Fruit fly (Drosophila melanogaster): ENCODE results near the gene olf413.

Gene olf413

DNA sequence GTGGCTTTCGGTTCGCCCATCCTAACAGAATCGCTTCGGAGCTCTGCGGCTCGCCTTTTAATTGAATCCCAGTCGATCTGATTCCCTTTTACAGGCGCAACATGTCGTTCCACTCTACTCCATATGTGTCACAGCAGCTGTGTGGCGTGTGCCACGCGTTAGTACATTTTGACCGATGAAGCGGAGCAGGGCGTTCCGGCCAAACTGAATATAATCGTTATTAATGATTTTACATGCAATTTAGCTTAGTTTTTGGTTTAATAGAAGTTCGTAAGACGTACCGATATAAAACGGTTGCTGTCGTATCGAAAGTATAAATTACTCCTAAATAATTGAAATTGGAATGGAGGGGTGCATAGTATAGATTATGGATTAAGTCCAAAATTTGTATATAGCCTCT lies 130.6 kb downstream of the olf413 start, which contains the start of gene CG11523 (continued):
- TF ChIP-seq pho (GFP tag; optimal IDR thresholded peaks at IDR 0.05): peak; percentile 18
- TF ChIP-seq row (GFP tag; IDR thresholded peaks at IDR 0.05): peak; percentile 74
- TF ChIP-seq CG13894 (tag; optimal IDR thresholded peaks at IDR 0.05): peak; percentile 13
- TF ChIP-seq hbn (GFP tag; IDR thresholded peaks at IDR 0.05; ENCODE audit: partially characterized antibody): 0 out of 2 replicates have a peak, but pooled peaks have one; percentile 18
- TF ChIP-seq Doc2 (GFP tag; IDR thresholded peaks at IDR 0.05): no peak
- TF ChIP-seq CG13287 (GFP tag; IDR thresholded peaks at IDR 0.05; ENCODE audit: partially characterized antibody): peak; percentile 38; the same call in 1 of the 2 replicates
- TF ChIP-seq CG4617 (GFP tag; optimal IDR thresholded peaks at IDR 0.05; ENCODE audit: borderline replicate concordance): peak; percentile 33
- TF ChIP-seq CG15514 (GFP tag; optimal IDR thresholded peaks at IDR 0.05): peak; percentile 89
- TF ChIP-seq NFAT (GFP tag; IDR thresholded peaks at IDR 0.05): peak; percentile 26; the same call in 1 of the 2 replicates
- TF ChIP-seq Dbx (GFP tag; IDR thresholded peaks at IDR 0.05): peak; percentile 8; the same call in 1 of the 3 replicates
- TF ChIP-seq Dref (GFP tag; IDR thresholded peaks at IDR 0.05): peak; percentile 42
- peak; percentile 6 for TF ChIP-seq CG5180 (GFP tag; optimal IDR thresholded peaks at IDR 0.05)
- 0 out of 3 replicates have a peak, but pooled peaks have one; percentile 11 for TF ChIP-seq CG11560 (tag; IDR thresholded peaks at IDR 0.05)
- TF ChIP-seq MTF-1 (GFP tag; optimal IDR thresholded peaks at IDR 0.05; ENCODE audit: borderline replicate concordance): peak; percentile 12
- peak; percentile 45 for TF ChIP-seq CG12659 (GFP tag; optimal IDR thresholded peaks at IDR 0.05)
- no peak for TF ChIP-seq Ravus (GFP tag; IDR thresholded peaks at IDR 0.05)
- TF ChIP-seq CG2116 (GFP tag; optimal IDR thresholded peaks at IDR 0.05): no peak
- no peak for TF ChIP-seq CG7745 (tag; optimal IDR thresholded peaks at IDR 0.05)
- TF ChIP-seq CkIIα-i1 (GFP tag; IDR thresholded peaks at IDR 0.05): no peak
- TF ChIP-seq CG18599 (GFP tag; optimal IDR thresholded peaks at IDR 0.05): peak; percentile 33
- TF ChIP-seq CG14965 (GFP tag; optimal IDR thresholded peaks at IDR 0.05; ENCODE audit: borderline replicate concordance): no peak
- TF ChIP-seq her (GFP tag; optimal IDR thresholded peaks at IDR 0.05): peak; percentile 19
- peak; percentile 30 for TF ChIP-seq grau (tag; optimal IDR thresholded peaks at IDR 0.05)
- TF ChIP-seq exex (tag; optimal IDR thresholded peaks at IDR 0.05): peak; percentile 2
- peak; percentile 48 for TF ChIP-seq CG11504 (tag; optimal IDR thresholded peaks at IDR 0.05)
- peak; percentile 8 for TF ChIP-seq Chrac-16 (GFP tag; optimal IDR thresholded peaks at IDR 0.05)
- TF ChIP-seq CHES-1-like (GFP tag; optimal IDR thresholded peaks at IDR 0.05): no peak
- 0 out of 2 replicates have a peak, but pooled peaks have one; percentile 5 for TF ChIP-seq CG6689 (GFP tag; IDR thresholded peaks at IDR 0.05)
- peak; percentile 16 for TF ChIP-seq CG12391 (tag; optimal IDR thresholded peaks at IDR 0.05)
- no peak for TF ChIP-seq otp (GFP tag; IDR thresholded peaks at IDR 0.05)
- peak; percentile 11; the same call in 1 of the 2 replicates for TF ChIP-seq CG11247 (GFP tag; IDR thresholded peaks at IDR 0.05)
- TF ChIP-seq gro (GFP tag; optimal IDR thresholded peaks at IDR 0.05): peak; percentile 31
- peak; percentile 33 for TF ChIP-seq CG33213 (GFP tag; optimal IDR thresholded peaks at IDR 0.05)
- 0 out of 2 replicates have a peak, but pooled peaks have one; percentile 5 for TF ChIP-seq ranshi (GFP tag; IDR thresholded peaks at IDR 0.05)
- no peak for TF ChIP-seq CG8765 (GFP tag; IDR thresholded peaks at IDR 0.05)
- TF ChIP-seq Deaf1 (tag; optimal IDR thresholded peaks at IDR 0.05): no peak
- TF ChIP-seq BEAF-32 (GFP tag; optimal IDR thresholded peaks at IDR 0.05): peak; percentile 57
- no peak for TF ChIP-seq sob (GFP tag; IDR thresholded peaks at IDR 0.05)
- TF ChIP-seq H15 (GFP tag; IDR thresholded peaks at IDR 0.05): no peak
- no peak for TF ChIP-seq Stat92E (GFP tag; optimal IDR thresholded peaks at IDR 0.05)
- no peak for TF ChIP-seq prd (optimal IDR thresholded peaks at IDR 0.05)
- peak; percentile 19; the same call in 1 of the 3 replicates for TF ChIP-seq prd (GFP tag; IDR thresholded peaks at IDR 0.05)
- no peak for TF ChIP-seq CG13296 (GFP tag; optimal IDR thresholded peaks at IDR 0.05)
- TF ChIP-seq Atf6 (GFP tag; IDR thresholded peaks at IDR 0.05): 0 out of 2 replicates have a peak, but pooled peaks have one; percentile 11
- peak; percentile 93 for TF ChIP-seq MBD-R2 (GFP tag; IDR thresholded peaks at IDR 0.05)
- TF ChIP-seq CG32532 (GFP tag; IDR thresholded peaks at IDR 0.05): 0 out of 2 replicates have a peak, but pooled peaks have one; percentile 24
- peak; percentile 36 for TF ChIP-seq Hsf (GFP tag; optimal IDR thresholded peaks at IDR 0.05)
- no peak for TF ChIP-seq CG17359 (tag; optimal IDR thresholded peaks at IDR 0.05)
- TF ChIP-seq CG3995 (GFP tag; optimal IDR thresholded peaks at IDR 0.05): peak; percentile 88
- peak; percentile 26 for TF ChIP-seq zfh2 (GFP tag; optimal IDR thresholded peaks at IDR 0.05)
